Worm (Caenorhabditis elegans) whole organism, L1 larva: ENCODE results near the gene lin-39.
A peak's percentile ranks its signal among the peaks of the same experiment; 100 is the strongest.

ENCODE experiments used
- C04F5.9 ChIP-seq: sonication (generic microtip); optimal IDR thresholded peaks from 2 replicates; lab custom pipeline; 2016; ENCODE audit warnings: missing genetic modification characterization, missing compliant biosample characterization
- F16B12.6 ChIP-seq: fragments of 150-350 bp; optimal IDR thresholded peaks from 2 replicates; lab custom pipeline; 2014; ENCODE audit warnings: missing biosample characterization, missing genetic modification characterization
- blmp-1 ChIP-seq: fragments of 150-350 bp; optimal IDR thresholded peaks from 2 replicates; lab custom pipeline; 2014; ENCODE audit warnings: missing biosample characterization, missing genetic modification characterization
- ceh-8 ChIP-seq: fragments of 200-800 bp; sonication (Bioruptor generic); optimal IDR thresholded peaks from 2 replicates; lab custom pipeline; 2018; ENCODE audit warnings: mild to moderate bottlenecking, missing genetic modification characterization, moderate library complexity, missing compliant biosample characterization
- ceh-82 ChIP-seq, 3 experiments: fragments of 150-350 bp in 1 of 3; sonication (generic microtip) in 2 of 3; optimal IDR thresholded peaks; 2 replicates each; lab custom pipeline; 2014 to 2017; ENCODE audit warnings: missing biosample characterization in 3 of 3, missing genetic modification characterization in 3 of 3
- ceh-90 ChIP-seq: sonication (generic microtip); optimal IDR thresholded peaks from 2 replicates; lab custom pipeline; 2016; ENCODE audit warnings: missing genetic modification characterization, missing compliant biosample characterization
- ces-1 ChIP-seq: fragments of 150-350 bp; optimal IDR thresholded peaks from 2 replicates; lab custom pipeline; 2014; ENCODE audit warnings: missing biosample characterization, missing genetic modification reagents, missing genetic modification characterization
- dpl-1 ChIP-seq, 3 experiments: fragments of 150-350 bp in 2 of 3; sonication (generic microtip) in 1 of 3; optimal IDR thresholded peaks; 2 replicates each; lab custom pipeline; 2014 to 2017; ENCODE audit warnings: missing biosample characterization in 3 of 3, missing genetic modification characterization in 3 of 3, missing genetic modification reagents in 3 of 3
- efl-1 ChIP-seq, 4 experiments: fragments of 150-350 bp; optimal IDR thresholded peaks in 3 of 4; peaks in 1 of 4; 1 replicate in 1 of 4; 2 replicates in 3 of 4; lab custom pipeline; 2014; ENCODE audit warnings: missing biosample characterization in 2 of 4, missing genetic modification characterization in 2 of 4, missing genetic modification reagents in 2 of 4
- egl-13 ChIP-seq: sonication (generic microtip); optimal IDR thresholded peaks from 2 replicates; lab custom pipeline; 2016; ENCODE audit warnings: missing genotype, missing genetic modification reagents, missing genetic modification characterization, missing compliant biosample characterization
- elt-3 ChIP-seq, 6 experiments: fragments of 150-350 bp in 1 of 6; sonication (generic microtip); optimal IDR thresholded peaks; 2 replicates each; lab custom pipeline; 2017 to 2018; ENCODE audit warnings: missing biosample characterization in 6 of 6, missing genetic modification characterization in 6 of 6, inconsistent platforms in 1 of 6
- fkh-10 ChIP-seq: sonication (generic microtip); optimal IDR thresholded peaks from 2 replicates; lab custom pipeline; 2017; ENCODE audit warnings: missing biosample characterization, missing genetic modification reagents, missing genetic modification characterization
- fkh-8 ChIP-seq: sonication (generic microtip); optimal IDR thresholded peaks from 2 replicates; lab custom pipeline; 2016; ENCODE audit warnings: mild to moderate bottlenecking, missing genetic modification characterization, missing compliant biosample characterization
- fos-1 ChIP-seq: fragments of 150-350 bp; optimal IDR thresholded peaks from 2 replicates; lab custom pipeline; 2014; ENCODE audit warnings: missing biosample characterization, missing genetic modification characterization
- grh-1 ChIP-seq: fragments of 200-800 bp; sonication (Bioruptor generic); IDR thresholded peaks from 2 replicates; pipeline ENCODE4 v1.3.6; 2022; ENCODE audit warnings: missing genetic modification reagents, missing genetic modification characterization, missing compliant biosample characterization
- hlh-17 ChIP-seq: fragments of 200-800 bp; sonication (Bioruptor generic); optimal IDR thresholded peaks from 2 replicates; lab custom pipeline; 2018; ENCODE audit warnings: missing genetic modification characterization, mild to moderate bottlenecking, missing compliant biosample characterization, moderate library complexity, borderline replicate concordance
- hlh-4 ChIP-seq: sonication (generic microtip); optimal IDR thresholded peaks from 2 replicates; lab custom pipeline; 2016; ENCODE audit warnings: mild to moderate bottlenecking, missing genetic modification characterization, missing compliant biosample characterization
- hpl-2 ChIP-seq: fragments of 150-350 bp; optimal IDR thresholded peaks from 2 replicates; lab custom pipeline; 2014; ENCODE audit warnings: missing biosample characterization, missing genetic modification reagents, missing genetic modification characterization
- irx-1 ChIP-seq: sonication (generic microtip); optimal IDR thresholded peaks from 2 replicates; lab custom pipeline; 2016; ENCODE audit warnings: missing genetic modification characterization, missing compliant biosample characterization
- isw-1 ChIP-seq: fragments of 200-800 bp; sonication (Bioruptor generic); IDR thresholded peaks from 2 replicates; pipeline ENCODE4 v1.3.6; 2022; ENCODE audit warnings: missing genetic modification characterization, missing compliant biosample characterization
- lin-13 ChIP-seq: fragments of 150-350 bp; optimal IDR thresholded peaks from 2 replicates; lab custom pipeline; 2014; ENCODE audit warnings: missing biosample characterization, missing genetic modification reagents, missing genetic modification characterization
- lin-14 ChIP-seq: fragments of 200-800 bp; sonication (Bioruptor generic); optimal IDR thresholded peaks from 2 replicates; lab custom pipeline; 2018; ENCODE audit warnings: mild to moderate bottlenecking, missing genetic modification characterization, moderate library complexity, missing compliant biosample characterization
- lin-35 ChIP-seq, 2 experiments: fragments of 150-350 bp; optimal IDR thresholded peaks; 2 replicates each; lab custom pipeline; 2014; ENCODE audit warnings: missing biosample characterization in 2 of 2, missing genetic modification characterization in 2 of 2, missing genetic modification reagents in 2 of 2
- lsy-2 ChIP-seq, 2 experiments: fragments of 150-350 bp; optimal IDR thresholded peaks; 2 replicates each; lab custom pipeline; 2014; ENCODE audit warnings: missing biosample characterization in 2 of 2, missing genetic modification characterization in 2 of 2
- mdl-1 ChIP-seq, 2 experiments: fragments of 150-350 bp; optimal IDR thresholded peaks; 2 replicates each; lab custom pipeline; 2014 to 2017; ENCODE audit warnings: missing biosample characterization in 2 of 2, missing genetic modification characterization in 2 of 2, inconsistent platforms in 1 of 2
- mep-1 ChIP-seq: fragments of 150-350 bp; optimal IDR thresholded peaks from 2 replicates; lab custom pipeline; 2014; ENCODE audit warnings: missing biosample characterization, missing genetic modification characterization
- nhr-11 ChIP-seq: fragments of 150-350 bp; optimal IDR thresholded peaks from 2 replicates; lab custom pipeline; 2014; ENCODE audit warnings: missing biosample characterization, missing genetic modification characterization
- nhr-12 ChIP-seq: sonication (generic microtip); optimal IDR thresholded peaks from 2 replicates; lab custom pipeline; 2017; ENCODE audit warnings: missing biosample characterization, missing genetic modification characterization
- nhr-20 ChIP-seq: sonication (generic microtip); optimal IDR thresholded peaks from 2 replicates; lab custom pipeline; 2016; ENCODE audit warnings: mild to moderate bottlenecking, missing genetic modification characterization, missing compliant biosample characterization
- nhr-47 ChIP-seq: sonication (generic microtip); optimal IDR thresholded peaks from 2 replicates; lab custom pipeline; 2016; ENCODE audit warnings: mild to moderate bottlenecking, missing genetic modification characterization, moderate library complexity, missing compliant biosample characterization
- nhr-71 ChIP-seq: sonication (generic microtip); optimal IDR thresholded peaks from 2 replicates; lab custom pipeline; 2016; ENCODE audit warnings: mild to moderate bottlenecking, missing genetic modification characterization, moderate library complexity, missing compliant biosample characterization
- nhr-76 ChIP-seq: sonication (generic microtip); optimal IDR thresholded peaks from 2 replicates; lab custom pipeline; 2017; ENCODE audit warnings: missing biosample characterization, missing genetic modification characterization
- nhr-77 ChIP-seq: fragments of 150-350 bp; optimal IDR thresholded peaks from 2 replicates; lab custom pipeline; 2014; ENCODE audit warnings: missing biosample characterization, missing genetic modification characterization
- nhr-84 ChIP-seq: sonication (generic microtip); optimal IDR thresholded peaks from 2 replicates; lab custom pipeline; 2017; ENCODE audit warnings: missing biosample characterization, missing genetic modification characterization
- pag-3 ChIP-seq: sonication (generic microtip); optimal IDR thresholded peaks from 2 replicates; lab custom pipeline; 2017; ENCODE audit warnings: missing genetic modification characterization, mild to moderate bottlenecking, missing compliant biosample characterization, antibody characterized with exemption, borderline replicate concordance; ENCODE audit not compliant: insufficient read depth
- pax-3 ChIP-seq: fragments of 200-800 bp; sonication (Bioruptor generic); optimal IDR thresholded peaks from 2 replicates; lab custom pipeline; 2018; ENCODE audit warnings: mild to moderate bottlenecking, missing genetic modification characterization, moderate library complexity, missing compliant biosample characterization
- skn-1 ChIP-seq: fragments of 150-350 bp; optimal IDR thresholded peaks from 2 replicates; lab custom pipeline; 2014; ENCODE audit warnings: missing biosample characterization, missing genetic modification characterization
- snu-23 ChIP-seq: sonication (generic microtip); optimal IDR thresholded peaks from 2 replicates; lab custom pipeline; 2016; ENCODE audit warnings: missing genetic modification characterization, missing compliant biosample characterization
- swsn-7 ChIP-seq: sonication (generic microtip); optimal IDR thresholded peaks from 2 replicates; lab custom pipeline; 2016; ENCODE audit warnings: missing genetic modification characterization, missing compliant biosample characterization
- tbx-2 ChIP-seq: sonication (generic microtip); optimal IDR thresholded peaks from 2 replicates; lab custom pipeline; 2016; ENCODE audit warnings: missing genetic modification characterization, missing compliant biosample characterization
- unc-86 ChIP-seq: sonication (generic microtip); optimal IDR thresholded peaks from 2 replicates; lab custom pipeline; 2016; ENCODE audit warnings: missing genetic modification characterization, missing compliant biosample characterization
- unc-98 ChIP-seq: fragments of 200-800 bp; sonication (Bioruptor generic); IDR thresholded peaks from 2 replicates; pipeline ENCODE4 v1.3.6; 2022; ENCODE audit warnings: missing genetic modification characterization, missing compliant biosample characterization
- vab-15 ChIP-seq: sonication (generic microtip); optimal IDR thresholded peaks from 2 replicates; lab custom pipeline; 2017; ENCODE audit warnings: missing genotype, mild to moderate bottlenecking, missing genetic modification characterization, missing compliant biosample characterization
- ztf-11 ChIP-seq, 2 experiments: sonication (generic microtip); optimal IDR thresholded peaks; 2 replicates each; lab custom pipeline; 2016 to 2017; ENCODE audit warnings: missing genetic modification characterization in 2 of 2, missing biosample characterization in 1 of 2, missing compliant biosample characterization in 1 of 2
- ztf-4 ChIP-seq: fragments of 150-350 bp; optimal IDR thresholded peaks from 2 replicates; lab custom pipeline; 2014; ENCODE audit warnings: missing biosample characterization, missing genetic modification characterization

lin-39 gene

DNA sequence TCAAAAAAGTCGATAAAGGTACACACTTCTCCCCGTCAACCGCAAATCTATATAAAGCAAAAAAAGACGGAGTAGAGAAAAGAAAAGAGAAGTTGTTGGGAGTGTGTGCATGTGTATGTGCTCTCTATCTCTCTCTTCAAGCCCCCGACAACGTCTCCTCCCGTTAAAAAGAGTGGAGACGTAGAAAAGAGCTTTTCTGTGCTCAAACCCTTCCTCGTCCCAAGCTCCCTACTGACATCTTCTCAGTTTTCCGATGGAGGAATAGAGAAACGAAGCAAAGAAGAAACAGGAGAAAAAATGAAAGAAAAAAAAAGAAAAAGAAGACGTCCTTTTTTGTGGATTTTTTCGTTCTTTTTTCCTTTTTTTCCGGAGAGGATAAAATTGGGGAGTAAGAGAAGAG is 44.2 kb upstream of the lin-39 start:
- peak; percentile 51 for TF ChIP-seq nhr-71 (tag; lab: Kevin White, UChicago)
- no peak for TF ChIP-seq ceh-8 (GFP tag; lab: Kevin White, UChicago)
- TF ChIP-seq unc-86 (tag; lab: Kevin White, UChicago): peak; percentile 42
- TF ChIP-seq nhr-47 (tag; lab: Kevin White, UChicago): peak; percentile 22
- TF ChIP-seq hlh-4 (tag; lab: Kevin White, UChicago): no peak
- TF ChIP-seq tbx-2 (tag; lab: Kevin White, UChicago): peak; percentile 28
- peak; percentile 42 for TF ChIP-seq snu-23
- peak; percentile 56 for TF ChIP-seq fkh-8 (tag; lab: Kevin White, UChicago)
- peak; percentile 20 to 25 for TF ChIP-seq efl-1 (optimal IDR thresholded peaks at IDR 0.05; lab: Kevin White, UChicago)
- peak in 1 of 2 experiments; percentile 21 for TF ChIP-seq efl-1 (GFP tag; optimal IDR thresholded peaks at IDR 0.05 in 1 of 2; lab: Kevin White, UChicago)
- no peak for TF ChIP-seq elt-3 (tag; optimal IDR thresholded peaks at IDR 0.05; lab: Kevin White, UChicago)
- TF ChIP-seq dpl-1 (GFP tag; optimal IDR thresholded peaks at IDR 0.05; lab: Kevin White, UChicago): peak in 1 of 3 experiments; percentile 25
- TF ChIP-seq lsy-2 (tag; optimal IDR thresholded peaks at IDR 0.05; lab: Kevin White, UChicago): peak; percentile 5 to 64
- TF ChIP-seq hlh-17 (GFP tag; lab: Kevin White, UChicago): no peak
- TF ChIP-seq ceh-90 (tag; lab: Kevin White, UChicago): no peak
- TF ChIP-seq lin-14: peak; percentile 86
- TF ChIP-seq vab-15: no peak
- TF ChIP-seq ceh-82 (tag; optimal IDR thresholded peaks at IDR 0.05; lab: Kevin White, UChicago): peak in 2 of 3 experiments; percentile 4 to 67
- TF ChIP-seq swsn-7 (tag; lab: Kevin White, UChicago): peak; percentile 25
- peak; percentile 59 for TF ChIP-seq fkh-10
- TF ChIP-seq lin-35 (GFP tag; optimal IDR thresholded peaks at IDR 0.05; lab: Kevin White, UChicago): peak in 1 of 2 experiments; percentile 35
- no peak for TF ChIP-seq skn-1 (tag; lab: Kevin White, UChicago)
- peak; percentile 21 for TF ChIP-seq isw-1 (GFP tag; lab: Robert Waterston, UW)
- TF ChIP-seq mep-1 (tag; lab: Kevin White, UChicago): peak; percentile 13
- peak; percentile 15 for TF ChIP-seq fos-1 (tag; lab: Kevin White, UChicago)
- peak; percentile 10 for TF ChIP-seq F16B12.6 (tag; lab: Kevin White, UChicago)
- no peak for TF ChIP-seq ces-1
- TF ChIP-seq nhr-77: no peak
- no peak for TF ChIP-seq hpl-2 (GFP tag; lab: Kevin White, UChicago)

DNA sequence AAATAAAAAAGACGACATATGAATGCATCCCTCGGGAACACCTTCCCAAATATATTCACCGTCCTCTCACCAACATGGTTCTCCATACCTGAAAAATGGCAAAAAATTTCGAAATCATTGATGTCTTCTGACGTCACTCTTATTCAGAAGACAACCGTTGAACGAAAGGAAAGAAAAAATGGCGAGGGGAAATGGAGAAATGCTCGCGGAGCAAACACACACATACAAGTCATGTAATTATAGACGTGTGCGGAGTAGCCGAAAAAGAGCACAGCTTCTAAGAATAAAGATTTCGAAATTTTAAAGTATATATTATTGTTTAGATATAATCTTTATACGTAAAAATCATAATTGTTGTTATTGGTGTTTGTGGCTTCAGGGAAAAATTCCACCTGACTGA is 42.9 kb upstream of the lin-39 start, which contains the start of gene mfsd-6:
Gene mfsd-6 (minus strand): TSS at position 88 of the 400 bp plus-strand sequence.
- peak; percentile 54 for TF ChIP-seq lin-14
- no peak for TF ChIP-seq nhr-20 (tag; lab: Kevin White, UChicago)
- peak; percentile 43 for TF ChIP-seq fkh-8 (tag; lab: Kevin White, UChicago)
- TF ChIP-seq skn-1 (tag; lab: Kevin White, UChicago): peak; percentile 12
- peak; percentile 48 for TF ChIP-seq nhr-71 (tag; lab: Kevin White, UChicago)
- no peak for TF ChIP-seq nhr-77
- TF ChIP-seq pax-3 (tag; lab: Kevin White, UChicago): peak; percentile 19
- TF ChIP-seq lsy-2 (tag; optimal IDR thresholded peaks at IDR 0.05; lab: Kevin White, UChicago): peak in 1 of 2 experiments; percentile 3
- TF ChIP-seq hlh-4 (tag; lab: Kevin White, UChicago): no peak
- peak; percentile 30 for TF ChIP-seq ztf-4 (tag; lab: Kevin White, UChicago)
- no peak for TF ChIP-seq pag-3 (tag; lab: Kevin White, UChicago)
- no peak for TF ChIP-seq hlh-17 (GFP tag; lab: Kevin White, UChicago)
- TF ChIP-seq fos-1 (tag; lab: Kevin White, UChicago): no peak
- TF ChIP-seq mep-1 (tag; lab: Kevin White, UChicago): no peak

DNA sequence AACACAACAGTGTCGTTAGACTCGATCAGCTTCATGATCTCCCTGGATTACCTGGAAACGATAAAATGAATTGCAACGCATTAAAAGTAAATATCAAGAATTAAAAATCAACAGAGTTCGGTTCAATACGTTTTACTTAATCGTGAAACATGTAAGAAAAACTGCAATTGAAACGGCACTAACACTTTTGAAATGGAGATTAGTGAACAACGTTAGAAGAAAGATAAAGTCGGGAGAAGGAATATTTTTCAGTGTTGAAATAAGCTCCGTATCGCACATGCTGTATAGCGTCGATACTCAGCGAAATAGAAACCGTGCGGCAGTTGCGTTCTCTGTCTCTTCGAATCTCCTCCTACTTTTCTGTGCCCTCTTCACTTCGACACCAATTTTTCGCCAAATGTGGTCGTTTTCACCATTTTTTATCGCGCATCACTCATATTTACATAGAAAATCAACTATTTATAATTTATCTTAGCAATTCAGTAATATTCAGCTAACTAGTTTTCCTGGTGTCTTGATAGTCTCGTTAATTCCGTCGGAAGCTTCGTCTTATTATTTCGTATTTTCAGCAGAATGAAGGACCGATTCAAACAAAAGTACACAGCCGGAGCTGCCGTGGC is 36.5 kb upstream of the lin-39 start, which contains the start of the genes rpl-9 and lpd-7:
Gene rpl-9 (minus strand): TSS at position 51 of the 620 bp plus-strand sequence.
Gene lpd-7 (plus strand): TSS at position 570 of the 620 bp plus-strand sequence.
- TF ChIP-seq lin-13 (peak; percentile 84), ztf-11 (tag; optimal IDR thresholded peaks at IDR 0.05; lab: Kevin White, UChicago) (no peak), lin-35 (GFP tag; optimal IDR thresholded peaks at IDR 0.05; lab: Kevin White, UChicago) (peak; percentile 88 to 92), grh-1 (GFP tag; lab: Robert Waterston, UW) (peak; percentile 26; the same call in 1 of the 2 replicates), nhr-84 (tag; lab: Kevin White, UChicago) (no peak), egl-13 (peak; percentile 39), nhr-12 (tag; lab: Kevin White, UChicago) (no peak), blmp-1 (tag; lab: Kevin White, UChicago) (peak; percentile 73), fkh-8 (tag; lab: Kevin White, UChicago) (peak; percentile 74), lsy-2 (tag; optimal IDR thresholded peaks at IDR 0.05; lab: Kevin White, UChicago) (peak; percentile 83 to 95), C04F5.9 (tag; lab: Kevin White, UChicago) (peak; percentile 18), nhr-47 (tag; lab: Kevin White, UChicago) (peak; percentile 82), irx-1 (tag; lab: Kevin White, UChicago) (peak; percentile 41), ceh-8 (GFP tag; lab: Kevin White, UChicago) (no peak), unc-98 (GFP tag; lab: Robert Waterston, UW) (no peak), mdl-1 (tag; optimal IDR thresholded peaks at IDR 0.05; lab: Kevin White, UChicago) (peak in 1 of 2 experiments; percentile 81), nhr-11 (tag; lab: Kevin White, UChicago) (peak; percentile 12), nhr-76 (no peak)
